Worm (Caenorhabditis elegans): ENCODE results near the gene oac-22.

ce11 chrIV:3899719-3900554 lies 14.5 kb downstream of the oac-22 start, which contains the start of gene srz-62:
- TF ChIP-seq lin-13 (tag; optimal IDR thresholded peaks at IDR 0.05) (no peak), mls-2 (tag; optimal IDR thresholded peaks at IDR 0.05) (no peak), nhr-12 (tag; optimal IDR thresholded peaks at IDR 0.05) (no peak), ceh-43 (GFP tag; optimal IDR thresholded peaks at IDR 0.05) (no peak), nhr-76 (tag; optimal IDR thresholded peaks at IDR 0.05) (no peak), cnd-1 (tag; optimal IDR thresholded peaks at IDR 0.05) (no peak)
